Fruit fly (Drosophila melanogaster) whole organism, embryonic: Measurements from ENCODE around the gene CG7029.

Experiments
- CG12659 ChIP-seq: fragments of 200-800 bp; sonication (Bioruptor generic); optimal IDR thresholded peaks from 3 replicates; lab custom pipeline; 2017; ENCODE audit warnings: mild to moderate bottlenecking, missing biosample characterization, missing genetic modification reagents, missing genetic modification characterization
- CG12769 ChIP-seq: fragments of 200-800 bp; sonication (Bioruptor generic); optimal IDR thresholded peaks from 2 replicates; lab custom pipeline; 2019; ENCODE audit warnings: missing biosample characterization, mild to moderate bottlenecking, missing genetic modification characterization, moderate library complexity
- CG14441 ChIP-seq: fragments of 200-800 bp; sonication (Bioruptor generic); IDR thresholded peaks from 2 replicates; pipeline ENCODE4 v1.3.6; 2022; ENCODE audit warnings: missing biosample characterization, missing genetic modification characterization
- CG17328 ChIP-seq: fragments of 200-800 bp; sonication (Bioruptor generic); IDR thresholded peaks from 2 replicates; pipeline ENCODE4 v1.3.6; 2022; ENCODE audit warnings: missing biosample characterization, missing genetic modification characterization
- CG2202 ChIP-seq: fragments of 200-800 bp; sonication (Bioruptor generic); optimal IDR thresholded peaks from 2 replicates; lab custom pipeline; 2018; ENCODE audit warnings: missing biosample characterization, mild to moderate bottlenecking, missing genetic modification characterization
- CG30403 ChIP-seq: fragments of 200-800 bp; sonication (Bioruptor generic); optimal IDR thresholded peaks from 3 replicates; lab custom pipeline; 2016; ENCODE audit warnings: missing biosample characterization, missing genetic modification characterization
- CG30431 ChIP-seq: fragments of 200-800 bp; sonication (Bioruptor generic); optimal IDR thresholded peaks from 2 replicates; lab custom pipeline; 2017; ENCODE audit warnings: missing biosample characterization, missing genetic modification characterization
- CG3838 ChIP-seq: fragments of 200-800 bp; sonication (Bioruptor generic); optimal IDR thresholded peaks from 3 replicates; lab custom pipeline; 2016; ENCODE audit warnings: missing biosample characterization, missing genetic modification characterization
- CG4360 ChIP-seq: fragments of 200-800 bp; sonication (Bioruptor generic); IDR thresholded peaks from 2 replicates; pipeline ENCODE4 v1.3.6; 2022; ENCODE audit warnings: missing biosample characterization, missing genetic modification characterization
- CG5245 ChIP-seq: fragments of 200-800 bp; sonication (Bioruptor generic); optimal IDR thresholded peaks from 3 replicates; lab custom pipeline; 2016; ENCODE audit warnings: missing biosample characterization, missing genetic modification characterization
- CG6791 ChIP-seq: fragments of 200-800 bp; sonication (Bioruptor generic); IDR thresholded peaks from 3 replicates; pipeline ENCODE4 v1.3.6; 2022; ENCODE audit warnings: missing biosample characterization, missing genetic modification characterization; ENCODE audit not compliant: partially characterized antibody
- CG8359 ChIP-seq: fragments of 200-800 bp; sonication (Bioruptor generic); optimal IDR thresholded peaks from 2 replicates; lab custom pipeline; 2017; ENCODE audit warnings: missing biosample characterization, mild to moderate bottlenecking, missing genetic modification characterization, borderline replicate concordance
- CG9727 ChIP-seq: fragments of 200-800 bp; sonication (Bioruptor generic); optimal IDR thresholded peaks from 3 replicates; lab custom pipeline; 2017; ENCODE audit warnings: missing biosample characterization, mild to moderate bottlenecking, missing genetic modification characterization
- Dp ChIP-seq: fragments of 200-800 bp; sonication (Bioruptor generic); optimal IDR thresholded peaks from 2 replicates; lab custom pipeline; 2018; ENCODE audit warnings: missing biosample characterization, mild to moderate bottlenecking, missing genetic modification characterization, moderate library complexity
- Eip74EF ChIP-seq, 2 experiments: fragments of 200-800 bp in 1 of 2; fragments of >200 bp in 1 of 2; sonication (Bioruptor generic) in 1 of 2; optimal IDR thresholded peaks; 2 replicates each; lab custom pipeline; 2017 to 2019; ENCODE audit warnings: missing biosample characterization in 2 of 2, missing genetic modification characterization in 2 of 2, mild to moderate bottlenecking in 1 of 2, moderate library complexity in 1 of 2
- Ets97D ChIP-seq: fragments of 200-800 bp; sonication (Bioruptor generic); optimal IDR thresholded peaks from 3 replicates; lab custom pipeline; 2016; ENCODE audit warnings: missing biosample characterization, missing genetic modification characterization
- Hmx ChIP-seq: fragments of 200-800 bp; sonication (Bioruptor generic); optimal IDR thresholded peaks from 2 replicates; lab custom pipeline; 2016; ENCODE audit warnings: missing biosample characterization, missing genetic modification characterization
- MBD-R2 ChIP-seq: fragments of 200-800 bp; sonication (Bioruptor generic); IDR thresholded peaks from 2 replicates; pipeline ENCODE4 v1.3.6; 2022; ENCODE audit warnings: missing biosample characterization, missing genetic modification characterization
- Poxn ChIP-seq: fragments of 200-800 bp; sonication (Bioruptor generic); IDR thresholded peaks from 2 replicates; pipeline ENCODE4 v1.3.6; 2022; ENCODE audit warnings: missing biosample characterization, missing genetic modification characterization
- abd-A ChIP-seq: fragments of 200-800 bp; sonication (Bioruptor generic); optimal IDR thresholded peaks from 3 replicates; lab custom pipeline; 2019; ENCODE audit warnings: missing biosample characterization, mild to moderate bottlenecking, missing genetic modification characterization, moderate library complexity
- amos ChIP-seq: fragments of 200-800 bp; sonication (Bioruptor generic); IDR thresholded peaks from 2 replicates; pipeline ENCODE4 v1.3.6; 2022; ENCODE audit warnings: missing biosample characterization, missing genetic modification characterization; ENCODE audit not compliant: partially characterized antibody
- ap ChIP-seq: fragments of 200-800 bp; sonication (Bioruptor generic); IDR thresholded peaks from 2 replicates; pipeline ENCODE4 v1.3.6; 2022; ENCODE audit warnings: missing biosample characterization, missing genetic modification characterization
- bbx ChIP-seq: fragments of 200-800 bp; sonication (Bioruptor generic); IDR thresholded peaks from 2 replicates; pipeline ENCODE4 v1.3.6; 2022; ENCODE audit warnings: missing biosample characterization, missing genetic modification characterization; ENCODE audit not compliant: partially characterized antibody
- dan ChIP-seq: fragments of 200-800 bp; sonication (Bioruptor generic); IDR thresholded peaks from 2 replicates; pipeline ENCODE4 v1.3.6; 2022; ENCODE audit warnings: missing biosample characterization, missing genetic modification characterization
- emc ChIP-seq: fragments of 200-800 bp; sonication (Bioruptor generic); optimal IDR thresholded peaks from 2 replicates; lab custom pipeline; 2016; ENCODE audit warnings: missing biosample characterization, missing genetic modification characterization
- ewg ChIP-seq: fragments of 200-800 bp; sonication (Bioruptor generic); optimal IDR thresholded peaks from 3 replicates; lab custom pipeline; 2017; ENCODE audit warnings: mild to moderate bottlenecking, missing biosample characterization, missing genetic modification reagents, missing genetic modification characterization
- grau ChIP-seq: fragments of 200-800 bp; optimal IDR thresholded peaks from 3 replicates; lab custom pipeline; 2019; ENCODE audit warnings: missing biosample characterization, mild to moderate bottlenecking, missing genetic modification characterization, moderate library complexity
- inv ChIP-seq: fragments of 200-800 bp; sonication (Bioruptor generic); IDR thresholded peaks from 2 replicates; pipeline ENCODE4 v1.3.6; 2022; ENCODE audit warnings: missing biosample characterization, missing genetic modification characterization; ENCODE audit not compliant: partially characterized antibody
- lov ChIP-seq, 2 experiments: fragments of 200-800 bp in 1 of 2; fragments of >200 bp in 1 of 2; sonication (Bioruptor generic) in 1 of 2; IDR thresholded peaks in 1 of 2; optimal IDR thresholded peaks in 1 of 2; 2 replicates in 1 of 2; 3 replicates in 1 of 2; pipeline versions ENCODE4 v1.3.6 to Lab custom; 2017 to 2022; ENCODE audit warnings: missing biosample characterization in 1 of 2, missing genetic modification characterization in 1 of 2
- oc ChIP-seq: fragments of 200-800 bp; sonication (Bioruptor generic); optimal IDR thresholded peaks from 2 replicates; lab custom pipeline; 2018; ENCODE audit warnings: missing biosample characterization, mild to moderate bottlenecking, missing genetic modification characterization, moderate library complexity
- org-1 ChIP-seq: fragments of 200-800 bp; sonication (Bioruptor generic); optimal IDR thresholded peaks from 2 replicates; lab custom pipeline; 2017; ENCODE audit warnings: missing biosample characterization, missing genetic modification characterization
- salm ChIP-seq: fragments of 200-800 bp; sonication (Bioruptor generic); optimal IDR thresholded peaks from 2 replicates; lab custom pipeline; 2018; ENCODE audit warnings: missing biosample characterization, mild to moderate bottlenecking, missing genetic modification characterization
- schlank ChIP-seq: fragments of 200-800 bp; sonication (Bioruptor generic); optimal IDR thresholded peaks from 2 replicates; lab custom pipeline; 2018; ENCODE audit warnings: missing biosample characterization, mild to moderate bottlenecking, missing genetic modification characterization
- slou ChIP-seq: fragments of 200-800 bp; sonication (Bioruptor generic); optimal IDR thresholded peaks from 3 replicates; lab custom pipeline; 2016; ENCODE audit warnings: missing biosample characterization, missing genetic modification characterization
- sr ChIP-seq: fragments of 200-800 bp; sonication (Bioruptor generic); IDR thresholded peaks from 3 replicates; pipeline ENCODE4 v1.3.6; 2022; ENCODE audit warnings: missing biosample characterization, missing genetic modification characterization
- tap ChIP-seq: fragments of 200-800 bp; optimal IDR thresholded peaks from 3 replicates; lab custom pipeline; 2019; ENCODE audit warnings: missing biosample characterization, mild to moderate bottlenecking, missing genetic modification characterization, moderate library complexity
- trem ChIP-seq: fragments of 200-800 bp; optimal IDR thresholded peaks from 3 replicates; lab custom pipeline; 2019; ENCODE audit warnings: missing biosample characterization, mild to moderate bottlenecking, missing genetic modification characterization, moderate library complexity
- zen ChIP-seq: fragments of 200-800 bp; sonication (Bioruptor generic); optimal IDR thresholded peaks from 3 replicates; lab custom pipeline; 2018; ENCODE audit warnings: missing biosample characterization, mild to moderate bottlenecking, missing genetic modification characterization, moderate library complexity
- zen2 ChIP-seq: fragments of 200-800 bp; sonication (Bioruptor generic); IDR thresholded peaks from 3 replicates; pipeline ENCODE4 v1.3.6; 2022; ENCODE audit warnings: missing biosample characterization, missing genetic modification characterization; ENCODE audit not compliant: partially characterized antibody

CG7029 gene

dm6 chr3R:22726031-22726770 is 24.5 kb upstream of the CG7029 start, which contains the start of gene RNF220 (continued):
- TF ChIP-seq CG8359 (GFP tag; lab: Kevin White, UChicago) (no peak), zen2 (GFP tag; lab: Robert Waterston, UW) (peak; percentile 60), amos (GFP tag; lab: Robert Waterston, UW) (peak; percentile 82), sr (GFP tag; lab: Robert Waterston, UW) (no peak), CG9727 (GFP tag; lab: Kevin White, UChicago) (peak; percentile 50), abd-A (tag; lab: Kevin White, UChicago) (no peak), CG2202 (no peak), org-1 (no peak), ewg (GFP tag; lab: Kevin White, UChicago) (no peak), inv (GFP tag; lab: Robert Waterston, UW) (peak; percentile 48; the same call in 1 of the 2 replicates), tap (tag; lab: Kevin White, UChicago) (no peak), slou (GFP tag; lab: Kevin White, UChicago) (no peak), Hmx (no peak), MBD-R2 (GFP tag; lab: Robert Waterston, UW) (peak; percentile 45), dan (GFP tag; lab: Robert Waterston, UW) (no peak), CG12769 (tag; lab: Kevin White, UChicago) (no peak), grau (peak; percentile 33), schlank (tag; lab: Kevin White, UChicago) (no peak), CG30403 (GFP tag; lab: Kevin White, UChicago) (peak; percentile 54), Eip74EF (GFP tag; optimal IDR thresholded peaks at IDR 0.05; lab: Kevin White, UChicago) (no peak), CG3838 (GFP tag; lab: Kevin White, UChicago) (no peak), bbx (GFP tag; lab: Robert Waterston, UW) (peak; percentile 78), CG30431 (GFP tag; lab: Kevin White, UChicago) (no peak), CG14441 (GFP tag; lab: Robert Waterston, UW) (0 out of 2 replicates have a peak, but pooled peaks have one; percentile 4), CG17328 (GFP tag; lab: Robert Waterston, UW) (no peak), CG5245 (no peak), Dp (GFP tag; lab: Kevin White, UChicago) (peak; percentile 24), emc (GFP tag; lab: Kevin White, UChicago) (no peak), CG4360 (no peak), ap (GFP tag; lab: Robert Waterston, UW) (no peak), lov (optimal IDR thresholded peaks at IDR 0.05; lab: Kevin White, UChicago) (no peak), lov (GFP tag; IDR thresholded peaks at IDR 0.05; lab: Robert Waterston, UW) (no peak), CG6791 (GFP tag; lab: Robert Waterston, UW) (peak; percentile 81), oc (tag; lab: Kevin White, UChicago) (no peak), CG12659 (peak; percentile 33), trem (tag; lab: Kevin White, UChicago) (peak; percentile 8), Poxn (GFP tag; lab: Robert Waterston, UW) (no peak), Ets97D (peak; percentile 20), salm (tag; lab: Kevin White, UChicago) (no peak), zen (tag; lab: Kevin White, UChicago) (no peak)
